Worm (Caenorhabditis elegans) whole organism, mixed stage, embryonic: ENCODE measurements around the gene CD4.1.

Experiments
- M03D4.4 ChIP-seq: sonication (generic microtip); optimal IDR thresholded peaks from 2 replicates; lab custom pipeline; 2017; ENCODE audit warnings: mild to moderate bottlenecking, missing genetic modification characterization, missing compliant biosample characterization
- blmp-1 ChIP-seq: fragments of 150-350 bp; optimal IDR thresholded peaks from 2 replicates; lab custom pipeline; 2014; ENCODE audit warnings: missing biosample characterization, missing genetic modification characterization
- ceh-39 ChIP-seq: fragments of 150-350 bp; optimal IDR thresholded peaks from 2 replicates; lab custom pipeline; 2014; ENCODE audit warnings: missing biosample characterization, missing genetic modification characterization
- ceh-43 ChIP-seq: fragments of 200-800 bp; sonication (Bioruptor generic); optimal IDR thresholded peaks from 2 replicates; lab custom pipeline; 2018; ENCODE audit warnings: mild to moderate bottlenecking, missing genetic modification characterization, moderate library complexity, missing compliant biosample characterization
- ceh-83 ChIP-seq: fragments of 200-800 bp; sonication (Bioruptor generic); optimal IDR thresholded peaks from 2 replicates; lab custom pipeline; 2018; ENCODE audit warnings: mild to moderate bottlenecking, missing genetic modification characterization, missing compliant biosample characterization
- ces-1 ChIP-seq: fragments of 150-350 bp; optimal IDR thresholded peaks from 2 replicates; lab custom pipeline; 2014; ENCODE audit warnings: missing biosample characterization, missing genetic modification reagents, missing genetic modification characterization
- cnd-1 ChIP-seq: fragments of 200-800 bp; sonication (Bioruptor generic); optimal IDR thresholded peaks from 2 replicates; lab custom pipeline; 2018; ENCODE audit warnings: mild to moderate bottlenecking, missing genetic modification characterization, missing compliant biosample characterization
- drap-1 ChIP-seq: fragments of 200-800 bp; sonication (Bioruptor generic); optimal IDR thresholded peaks from 3 replicates; lab custom pipeline; 2018; ENCODE audit warnings: mild to moderate bottlenecking, missing genetic modification characterization, missing compliant biosample characterization
- elt-1 ChIP-seq: sonication (generic microtip); optimal IDR thresholded peaks from 2 replicates; lab custom pipeline; 2017; ENCODE audit warnings: missing genetic modification characterization, mild to moderate bottlenecking, missing compliant biosample characterization, antibody characterized with exemption, moderate library complexity, borderline replicate concordance; ENCODE audit not compliant: insufficient read depth
- flh-1 ChIP-seq: fragments of 200-800 bp; sonication (Bioruptor generic); optimal IDR thresholded peaks from 2 replicates; lab custom pipeline; 2018; ENCODE audit warnings: mild to moderate bottlenecking, missing genetic modification characterization, moderate library complexity, missing compliant biosample characterization
- ham-2 ChIP-seq: fragments of 200-800 bp; sonication (Bioruptor generic); optimal IDR thresholded peaks from 2 replicates; lab custom pipeline; 2018; ENCODE audit warnings: mild to moderate bottlenecking, missing genetic modification characterization, missing compliant biosample characterization
- hlh-1 ChIP-seq: fragments of 150-350 bp; optimal IDR thresholded peaks from 2 replicates; lab custom pipeline; 2014; ENCODE audit warnings: missing biosample characterization, missing genetic modification reagents, missing genetic modification characterization
- lin-13 ChIP-seq: fragments of 150-350 bp; optimal IDR thresholded peaks from 2 replicates; lab custom pipeline; 2014; ENCODE audit warnings: missing biosample characterization, missing genetic modification characterization
- lin-32 ChIP-seq: fragments of 200-800 bp; sonication (Bioruptor generic); optimal IDR thresholded peaks from 2 replicates; lab custom pipeline; 2018; ENCODE audit warnings: mild to moderate bottlenecking, missing genetic modification characterization, missing compliant biosample characterization
- lsy-2 ChIP-seq: fragments of 150-350 bp; optimal IDR thresholded peaks from 2 replicates; lab custom pipeline; 2014; ENCODE audit warnings: missing biosample characterization, missing genetic modification characterization
- mab-5 ChIP-seq: fragments of 150-350 bp; optimal IDR thresholded peaks from 2 replicates; lab custom pipeline; 2014; ENCODE audit warnings: missing biosample characterization, missing genetic modification characterization
- mep-1 ChIP-seq: fragments of 150-350 bp; optimal IDR thresholded peaks from 2 replicates; lab custom pipeline; 2017; ENCODE audit warnings: missing biosample characterization, missing genetic modification reagents, missing genetic modification characterization, inconsistent platforms
- mls-2 ChIP-seq: sonication (generic microtip); optimal IDR thresholded peaks from 2 replicates; lab custom pipeline; 2016; ENCODE audit warnings: mild to moderate bottlenecking, missing genetic modification characterization, moderate library complexity, missing compliant biosample characterization
- nhr-2 ChIP-seq: fragments of 150-350 bp; optimal IDR thresholded peaks from 2 replicates; lab custom pipeline; 2014; ENCODE audit warnings: missing biosample characterization, missing genetic modification characterization
- nhr-28 ChIP-seq: fragments of 150-350 bp; optimal IDR thresholded peaks from 2 replicates; lab custom pipeline; 2014; ENCODE audit warnings: missing biosample characterization, missing genetic modification characterization
- nhr-76 ChIP-seq: sonication (generic microtip); optimal IDR thresholded peaks from 2 replicates; lab custom pipeline; 2017; ENCODE audit warnings: missing biosample characterization, missing genetic modification characterization
- pha-4 ChIP-seq: fragments of 150-350 bp; optimal IDR thresholded peaks from 2 replicates; lab custom pipeline; 2018; ENCODE audit warnings: missing biosample characterization, missing genetic modification reagents, missing genetic modification characterization
- sem-2 ChIP-seq: fragments of 200-800 bp; sonication (Bioruptor generic); optimal IDR thresholded peaks from 2 replicates; lab custom pipeline; 2018; ENCODE audit warnings: mild to moderate bottlenecking, missing genetic modification characterization, missing compliant biosample characterization
- snpc-4 ChIP-seq: fragments of 150-350 bp; optimal IDR thresholded peaks from 2 replicates; lab custom pipeline; 2014; ENCODE audit warnings: missing biosample characterization, missing genetic modification characterization
- sptf-1 ChIP-seq: sonication (generic microtip); optimal IDR thresholded peaks from 2 replicates; lab custom pipeline; 2017; ENCODE audit warnings: mild to moderate bottlenecking, missing genetic modification characterization, moderate library complexity, missing compliant biosample characterization
- tbx-8 ChIP-seq: fragments of 200-800 bp; sonication (Bioruptor generic); optimal IDR thresholded peaks from 2 replicates; lab custom pipeline; 2018; ENCODE audit warnings: mild to moderate bottlenecking, missing genetic modification characterization, moderate library complexity, missing compliant biosample characterization
- unc-120 ChIP-seq: sonication (generic microtip); optimal IDR thresholded peaks from 2 replicates; lab custom pipeline; 2017; ENCODE audit warnings: missing genetic modification characterization, missing compliant biosample characterization; ENCODE audit not compliant: poor library complexity, severe bottlenecking
- unc-39 ChIP-seq: fragments of 150-350 bp; optimal IDR thresholded peaks from 2 replicates; lab custom pipeline; 2014; ENCODE audit warnings: missing biosample characterization, missing genetic modification characterization
- unc-62 ChIP-seq: fragments of 150-350 bp; optimal IDR thresholded peaks from 2 replicates; lab custom pipeline; 2014; ENCODE audit warnings: missing biosample characterization, missing genetic modification reagents, missing genetic modification characterization
- zip-8 ChIP-seq: fragments of 150-350 bp; optimal IDR thresholded peaks from 2 replicates; lab custom pipeline; 2014; ENCODE audit warnings: missing biosample characterization, missing genetic modification characterization
- ztf-11 ChIP-seq: fragments of 150-350 bp; optimal IDR thresholded peaks from 2 replicates; lab custom pipeline; 2014; ENCODE audit warnings: missing biosample characterization, missing genetic modification characterization

The CD4.1 gene

ce11 chrV:5581312-5581711 is 25.0 kb upstream of the CD4.1 start, which contains the start of gene klc-2:
Gene klc-2, minus strand, starts transcription at chrV:5581412.
- TF ChIP-seq sptf-1 (no peak), mab-5 (no peak), hlh-1 (tag; lab: Kevin White, UChicago) (no peak), elt-1 (no peak), lsy-2 (tag; lab: Kevin White, UChicago) (no peak)
- TF ChIP-seq, all 35 proteins: peak for 0

- no peak for TF ChIP-seq mab-5
- TF ChIP-seq ces-1 (GFP tag; lab: Kevin White, UChicago), result peak; percentile 93
Measured at ce11 chrV:5582308-5582707, 24.0 kb upstream of the CD4.1 start.

- TF ChIP-seq lin-32 (GFP tag; lab: Kevin White, UChicago) (no peak), pha-4 (tag; lab: Kevin White, UChicago) (no peak), zip-8 (tag; lab: Kevin White, UChicago) (no peak), drap-1 (GFP tag; lab: Kevin White, UChicago) (no peak), ham-2 (GFP tag; lab: Kevin White, UChicago) (no peak), ztf-11 (no peak), nhr-76 (tag; lab: Kevin White, UChicago) (no peak), ceh-43 (no peak), unc-39 (tag; lab: Kevin White, UChicago) (no peak), mab-5 (no peak), elt-1 (no peak), lin-13 (tag; lab: Kevin White, UChicago) (no peak), unc-120 (tag; lab: Kevin White, UChicago) (no peak), nhr-28 (tag; lab: Kevin White, UChicago) (no peak), ces-1 (GFP tag; lab: Kevin White, UChicago) (no peak), unc-62 (GFP tag; lab: Kevin White, UChicago) (no peak)
Measured at ce11 chrV:5582860-5583259, 23.5 kb upstream of the CD4.1 start.

- TF ChIP-seq mab-5 (no peak), M03D4.4 (tag; lab: Kevin White, UChicago) (no peak), mep-1 (tag; lab: Kevin White, UChicago) (peak; percentile 9), drap-1 (GFP tag; lab: Kevin White, UChicago) (no peak), sptf-1 (no peak), nhr-28 (tag; lab: Kevin White, UChicago) (no peak), unc-39 (tag; lab: Kevin White, UChicago) (no peak), mls-2 (tag; lab: Kevin White, UChicago) (no peak), elt-1 (no peak), ces-1 (GFP tag; lab: Kevin White, UChicago) (peak; percentile 23), lsy-2 (tag; lab: Kevin White, UChicago) (peak; percentile 96)
Measured at ce11 chrV:5584293-5584776, 22.0 kb upstream of the CD4.1 start, which contains the start of gene pas-6. Gene pas-6, minus strand, starts transcription at chrV:5584343.

ce11 chrV:5584833-5585232 is 21.5 kb upstream of the CD4.1 start, which contains the start of gene CD4.11:
Gene CD4.11, plus strand, starts transcription at chrV:5585133.
- TF ChIP-seq sptf-1, result no peak
- no peak for TF ChIP-seq ceh-43
- no peak for TF ChIP-seq ztf-11
- no peak for TF ChIP-seq sem-2 (GFP tag; lab: Kevin White, UChicago)
- TF ChIP-seq lin-32 (GFP tag; lab: Kevin White, UChicago), result no peak
- no peak for TF ChIP-seq nhr-76 (tag; lab: Kevin White, UChicago)
- TF ChIP-seq snpc-4 (tag; lab: Kevin White, UChicago), result no peak
- no peak for TF ChIP-seq M03D4.4 (tag; lab: Kevin White, UChicago)
- no peak for TF ChIP-seq drap-1 (GFP tag; lab: Kevin White, UChicago)
- no peak for TF ChIP-seq pha-4 (tag; lab: Kevin White, UChicago)
- no peak for TF ChIP-seq cnd-1 (tag; lab: Kevin White, UChicago)
- no peak for TF ChIP-seq nhr-2
- no peak for TF ChIP-seq ceh-83
- TF ChIP-seq zip-8 (tag; lab: Kevin White, UChicago), result no peak
- no peak for TF ChIP-seq ceh-39
- no peak for TF ChIP-seq mls-2 (tag; lab: Kevin White, UChicago)
- no peak for TF ChIP-seq flh-1 (GFP tag; lab: Kevin White, UChicago)
- no peak for TF ChIP-seq blmp-1 (tag; lab: Kevin White, UChicago)
- no peak for TF ChIP-seq tbx-8 (GFP tag; lab: Kevin White, UChicago)
- TF ChIP-seq, all 35 proteins: peak for 0
